Worm (Caenorhabditis elegans) whole organism, L1 larva: ENCODE results near the gene eri-12.

ENCODE experiments used
- C04F5.9 ChIP-seq: sonication (generic microtip); optimal IDR thresholded peaks from 2 replicates; lab custom pipeline; 2016; ENCODE audit warnings: missing genetic modification characterization, missing compliant biosample characterization
- C16A3.4 ChIP-seq: fragments of 150-350 bp; optimal IDR thresholded peaks from 2 replicates; lab custom pipeline; 2014; ENCODE audit warnings: missing biosample characterization, missing genetic modification characterization
- F16B12.6 ChIP-seq: fragments of 150-350 bp; optimal IDR thresholded peaks from 2 replicates; lab custom pipeline; 2014; ENCODE audit warnings: missing biosample characterization, missing genetic modification characterization
- alr-1 ChIP-seq: fragments of 200-800 bp; sonication (Bioruptor generic); optimal IDR thresholded peaks from 2 replicates; lab custom pipeline; 2018; ENCODE audit warnings: borderline replicate concordance, mild to moderate bottlenecking, missing genetic modification characterization, missing compliant biosample characterization
- ama-1 ChIP-seq: fragments of 150-350 bp; optimal IDR thresholded peaks from 2 replicates; lab custom pipeline; 2014
- blmp-1 ChIP-seq: fragments of 150-350 bp; optimal IDR thresholded peaks from 2 replicates; lab custom pipeline; 2014; ENCODE audit warnings: missing biosample characterization, missing genetic modification characterization
- ceh-8 ChIP-seq: fragments of 200-800 bp; sonication (Bioruptor generic); optimal IDR thresholded peaks from 2 replicates; lab custom pipeline; 2018; ENCODE audit warnings: mild to moderate bottlenecking, missing genetic modification characterization, moderate library complexity, missing compliant biosample characterization
- ceh-82 ChIP-seq, 3 experiments: fragments of 150-350 bp in 1 of 3; sonication (generic microtip) in 2 of 3; optimal IDR thresholded peaks; 2 replicates each; lab custom pipeline; 2014 to 2017; ENCODE audit warnings: missing biosample characterization in 3 of 3, missing genetic modification characterization in 3 of 3
- dpl-1 ChIP-seq, 3 experiments: fragments of 150-350 bp in 2 of 3; sonication (generic microtip) in 1 of 3; optimal IDR thresholded peaks; 2 replicates each; lab custom pipeline; 2014 to 2017; ENCODE audit warnings: missing biosample characterization in 3 of 3, missing genetic modification characterization in 3 of 3, missing genetic modification reagents in 3 of 3
- efl-1 ChIP-seq, 4 experiments: fragments of 150-350 bp; optimal IDR thresholded peaks in 3 of 4; peaks in 1 of 4; 1 replicate in 1 of 4; 2 replicates in 3 of 4; lab custom pipeline; 2014; ENCODE audit warnings: missing biosample characterization in 2 of 4, missing genetic modification characterization in 2 of 4, missing genetic modification reagents in 2 of 4
- efl-3 ChIP-seq: fragments of 200-800 bp; sonication (Bioruptor generic); optimal IDR thresholded peaks from 2 replicates; lab custom pipeline; 2018; ENCODE audit warnings: mild to moderate bottlenecking, missing genetic modification characterization, missing compliant biosample characterization
- fkh-8 ChIP-seq: sonication (generic microtip); optimal IDR thresholded peaks from 2 replicates; lab custom pipeline; 2016; ENCODE audit warnings: mild to moderate bottlenecking, missing genetic modification characterization, missing compliant biosample characterization
- hlh-4 ChIP-seq: sonication (generic microtip); optimal IDR thresholded peaks from 2 replicates; lab custom pipeline; 2016; ENCODE audit warnings: mild to moderate bottlenecking, missing genetic modification characterization, missing compliant biosample characterization
- hpl-2 ChIP-seq: fragments of 150-350 bp; optimal IDR thresholded peaks from 2 replicates; lab custom pipeline; 2014; ENCODE audit warnings: missing biosample characterization, missing genetic modification reagents, missing genetic modification characterization
- lin-13 ChIP-seq: fragments of 150-350 bp; optimal IDR thresholded peaks from 2 replicates; lab custom pipeline; 2014; ENCODE audit warnings: missing biosample characterization, missing genetic modification reagents, missing genetic modification characterization
- lin-15B ChIP-seq: fragments of 150-350 bp; sonication (generic microtip); optimal IDR thresholded peaks from 3 replicates; lab custom pipeline; 2014; ENCODE audit warnings: missing biosample characterization, missing genetic modification characterization
- lin-35 ChIP-seq, 2 experiments: fragments of 150-350 bp; optimal IDR thresholded peaks; 2 replicates each; lab custom pipeline; 2014; ENCODE audit warnings: missing biosample characterization in 2 of 2, missing genetic modification characterization in 2 of 2, missing genetic modification reagents in 2 of 2
- lsy-2 ChIP-seq, 2 experiments: fragments of 150-350 bp; optimal IDR thresholded peaks; 2 replicates each; lab custom pipeline; 2014; ENCODE audit warnings: missing biosample characterization in 2 of 2, missing genetic modification characterization in 2 of 2
- mdl-1 ChIP-seq, 2 experiments: fragments of 150-350 bp; optimal IDR thresholded peaks; 2 replicates each; lab custom pipeline; 2014 to 2017; ENCODE audit warnings: missing biosample characterization in 2 of 2, missing genetic modification characterization in 2 of 2, inconsistent platforms in 1 of 2
- mep-1 ChIP-seq: fragments of 150-350 bp; optimal IDR thresholded peaks from 2 replicates; lab custom pipeline; 2014; ENCODE audit warnings: missing biosample characterization, missing genetic modification characterization
- nhr-20 ChIP-seq: sonication (generic microtip); optimal IDR thresholded peaks from 2 replicates; lab custom pipeline; 2016; ENCODE audit warnings: mild to moderate bottlenecking, missing genetic modification characterization, missing compliant biosample characterization
- nhr-28 ChIP-seq: fragments of 150-350 bp; optimal IDR thresholded peaks from 2 replicates; lab custom pipeline; 2014; ENCODE audit warnings: missing biosample characterization, missing genetic modification characterization
- nhr-47 ChIP-seq: sonication (generic microtip); optimal IDR thresholded peaks from 2 replicates; lab custom pipeline; 2016; ENCODE audit warnings: mild to moderate bottlenecking, missing genetic modification characterization, moderate library complexity, missing compliant biosample characterization
- nhr-71 ChIP-seq: sonication (generic microtip); optimal IDR thresholded peaks from 2 replicates; lab custom pipeline; 2016; ENCODE audit warnings: mild to moderate bottlenecking, missing genetic modification characterization, moderate library complexity, missing compliant biosample characterization
- pag-3 ChIP-seq: sonication (generic microtip); optimal IDR thresholded peaks from 2 replicates; lab custom pipeline; 2017; ENCODE audit warnings: missing genetic modification characterization, mild to moderate bottlenecking, missing compliant biosample characterization, antibody characterized with exemption, borderline replicate concordance; ENCODE audit not compliant: insufficient read depth
- skn-1 ChIP-seq: fragments of 150-350 bp; optimal IDR thresholded peaks from 2 replicates; lab custom pipeline; 2014; ENCODE audit warnings: missing biosample characterization, missing genetic modification characterization
- snu-23 ChIP-seq: sonication (generic microtip); optimal IDR thresholded peaks from 2 replicates; lab custom pipeline; 2016; ENCODE audit warnings: missing genetic modification characterization, missing compliant biosample characterization
- tbx-2 ChIP-seq: sonication (generic microtip); optimal IDR thresholded peaks from 2 replicates; lab custom pipeline; 2016; ENCODE audit warnings: missing genetic modification characterization, missing compliant biosample characterization
- unc-30 ChIP-seq: sonication (generic microtip); optimal IDR thresholded peaks from 2 replicates; lab custom pipeline; 2017; ENCODE audit warnings: missing biosample characterization, missing genetic modification characterization
- unc-62 ChIP-seq: fragments of 150-350 bp; optimal IDR thresholded peaks from 2 replicates; lab custom pipeline; 2014; ENCODE audit warnings: missing biosample characterization, missing genetic modification reagents, missing genetic modification characterization
- vab-15 ChIP-seq: sonication (generic microtip); optimal IDR thresholded peaks from 2 replicates; lab custom pipeline; 2017; ENCODE audit warnings: missing genotype, mild to moderate bottlenecking, missing genetic modification characterization, missing compliant biosample characterization
- zag-1 ChIP-seq: fragments of 150-350 bp; optimal IDR thresholded peaks from 2 replicates; lab custom pipeline; 2014; ENCODE audit warnings: missing biosample characterization, missing genetic modification characterization
- ztf-4 ChIP-seq: fragments of 150-350 bp; optimal IDR thresholded peaks from 2 replicates; lab custom pipeline; 2014; ENCODE audit warnings: missing biosample characterization, missing genetic modification characterization

Gene eri-12

ce11 chrIV:12120536-12120935 is 36.1 kb upstream of the eri-12 start:
- no peak for TF ChIP-seq efl-1 (optimal IDR thresholded peaks at IDR 0.05; lab: Kevin White, UChicago)
- TF ChIP-seq efl-1 (GFP tag; optimal IDR thresholded peaks at IDR 0.05 in 1 of 2; lab: Kevin White, UChicago): peak in 1 of 2 experiments; percentile 38
- no peak for TF ChIP-seq nhr-20 (tag; lab: Kevin White, UChicago)

- peak; percentile 20 for TF ChIP-seq snu-23 (GFP tag; lab: Kevin White, UChicago)
- TF ChIP-seq blmp-1 (tag; lab: Kevin White, UChicago): peak; percentile 53
- peak; percentile 51 for TF ChIP-seq C16A3.4 (tag; lab: Kevin White, UChicago)
- peak; percentile 2 for TF ChIP-seq F16B12.6 (tag; lab: Kevin White, UChicago)
- TF ChIP-seq fkh-8 (tag; lab: Kevin White, UChicago): no peak
- peak in 1 of 2 experiments; percentile 69 for TF ChIP-seq lsy-2 (tag; optimal IDR thresholded peaks at IDR 0.05; lab: Kevin White, UChicago)
- no peak for TF ChIP-seq mdl-1 (tag; optimal IDR thresholded peaks at IDR 0.05; lab: Kevin White, UChicago)
- no peak for TF ChIP-seq ceh-8
- peak; percentile 16 for TF ChIP-seq lin-15B (tag; lab: Kevin White, UChicago)
- no peak for TF ChIP-seq unc-62 (GFP tag; lab: Kevin White, UChicago)
- peak; percentile 24 for TF ChIP-seq nhr-71 (tag; lab: Kevin White, UChicago)
- no peak for TF ChIP-seq vab-15 (tag; lab: Kevin White, UChicago)
- TF ChIP-seq mep-1: peak; percentile 65
- TF ChIP-seq ceh-82 (tag; optimal IDR thresholded peaks at IDR 0.05; lab: Kevin White, UChicago): peak in 2 of 3 experiments; percentile 28 to 38
- TF ChIP-seq efl-3 (GFP tag; lab: Kevin White, UChicago): no peak
- TF ChIP-seq efl-1 (optimal IDR thresholded peaks at IDR 0.05; lab: Kevin White, UChicago): peak; percentile 36 to 54
- TF ChIP-seq efl-1 (GFP tag; optimal IDR thresholded peaks at IDR 0.05 in 1 of 2; lab: Kevin White, UChicago): peak; percentile 56 to 92
- TF ChIP-seq dpl-1 (GFP tag; optimal IDR thresholded peaks at IDR 0.05; lab: Kevin White, UChicago): peak in 2 of 3 experiments; percentile 33 to 57
- TF ChIP-seq lin-35 (GFP tag; optimal IDR thresholded peaks at IDR 0.05; lab: Kevin White, UChicago): peak; percentile 47 to 69
- peak; percentile 2 for TF ChIP-seq lin-13 (GFP tag; lab: Kevin White, UChicago)
- peak; percentile 16 for TF ChIP-seq skn-1 (tag; lab: Kevin White, UChicago)
Measured at ce11 chrIV:12121076-12121475, 35.6 kb upstream of the eri-12 start, which contains the start of the genes ddb-1 and M18.6. ddb-1 (minus strand) TSS chrIV:12121165. M18.6 (plus strand) TSS chrIV:12121310.

ce11 chrIV:12122874-12123664 is 33.6 kb upstream of the eri-12 start, which contains the start of gene aly-3:
aly-3 (plus strand) TSS chrIV:12123282.
- no peak for TF ChIP-seq C04F5.9 (tag; lab: Kevin White, UChicago)
- no peak for TF ChIP-seq unc-30 (tag; lab: Kevin White, UChicago)
- TF ChIP-seq efl-1 (optimal IDR thresholded peaks at IDR 0.05; lab: Kevin White, UChicago): peak in 1 of 2 experiments; percentile 7
- TF ChIP-seq efl-1 (GFP tag; optimal IDR thresholded peaks at IDR 0.05 in 1 of 2; lab: Kevin White, UChicago): peak in 1 of 2 experiments; percentile 35
- no peak for TF ChIP-seq hpl-2 (GFP tag; lab: Kevin White, UChicago)
- TF ChIP-seq blmp-1 (tag; lab: Kevin White, UChicago): peak; percentile 19
- no peak for TF ChIP-seq ztf-4 (tag; lab: Kevin White, UChicago)
- TF ChIP-seq lin-13 (GFP tag; lab: Kevin White, UChicago): no peak
- peak; percentile 8 to 54 for TF ChIP-seq lsy-2 (tag; optimal IDR thresholded peaks at IDR 0.05; lab: Kevin White, UChicago)
- TF ChIP-seq unc-62 (GFP tag; lab: Kevin White, UChicago): no peak
- TF ChIP-seq zag-1 (tag; lab: Kevin White, UChicago): no peak
- TF ChIP-seq hlh-4 (tag; lab: Kevin White, UChicago): no peak
- no peak for TF ChIP-seq alr-1 (tag; lab: Kevin White, UChicago)
- no peak for TF ChIP-seq ceh-8
- TF ChIP-seq pag-3 (tag; lab: Kevin White, UChicago): no peak
- TF ChIP-seq mep-1: peak; percentile 13
- TF ChIP-seq lin-35 (GFP tag; optimal IDR thresholded peaks at IDR 0.05; lab: Kevin White, UChicago): peak; percentile 21 to 54
- TF ChIP-seq tbx-2: no peak
- peak; percentile 8 for TF ChIP-seq nhr-47 (tag; lab: Kevin White, UChicago)
- no peak for TF ChIP-seq skn-1 (tag; lab: Kevin White, UChicago)
- peak; percentile 21 for TF ChIP-seq ama-1
- TF ChIP-seq nhr-28 (tag; lab: Kevin White, UChicago): no peak
- peak; percentile 6 for TF ChIP-seq lin-15B (tag; lab: Kevin White, UChicago)
- TF ChIP-seq efl-3 (GFP tag; lab: Kevin White, UChicago): no peak
- peak; percentile 22 for TF ChIP-seq snu-23 (GFP tag; lab: Kevin White, UChicago)
- TF ChIP-seq ceh-82 (tag; optimal IDR thresholded peaks at IDR 0.05; lab: Kevin White, UChicago): peak in 1 of 3 experiments; percentile 29
